Fruit fly (Drosophila melanogaster): ENCODE data around the gene skd.

Gene skd

DNA sequence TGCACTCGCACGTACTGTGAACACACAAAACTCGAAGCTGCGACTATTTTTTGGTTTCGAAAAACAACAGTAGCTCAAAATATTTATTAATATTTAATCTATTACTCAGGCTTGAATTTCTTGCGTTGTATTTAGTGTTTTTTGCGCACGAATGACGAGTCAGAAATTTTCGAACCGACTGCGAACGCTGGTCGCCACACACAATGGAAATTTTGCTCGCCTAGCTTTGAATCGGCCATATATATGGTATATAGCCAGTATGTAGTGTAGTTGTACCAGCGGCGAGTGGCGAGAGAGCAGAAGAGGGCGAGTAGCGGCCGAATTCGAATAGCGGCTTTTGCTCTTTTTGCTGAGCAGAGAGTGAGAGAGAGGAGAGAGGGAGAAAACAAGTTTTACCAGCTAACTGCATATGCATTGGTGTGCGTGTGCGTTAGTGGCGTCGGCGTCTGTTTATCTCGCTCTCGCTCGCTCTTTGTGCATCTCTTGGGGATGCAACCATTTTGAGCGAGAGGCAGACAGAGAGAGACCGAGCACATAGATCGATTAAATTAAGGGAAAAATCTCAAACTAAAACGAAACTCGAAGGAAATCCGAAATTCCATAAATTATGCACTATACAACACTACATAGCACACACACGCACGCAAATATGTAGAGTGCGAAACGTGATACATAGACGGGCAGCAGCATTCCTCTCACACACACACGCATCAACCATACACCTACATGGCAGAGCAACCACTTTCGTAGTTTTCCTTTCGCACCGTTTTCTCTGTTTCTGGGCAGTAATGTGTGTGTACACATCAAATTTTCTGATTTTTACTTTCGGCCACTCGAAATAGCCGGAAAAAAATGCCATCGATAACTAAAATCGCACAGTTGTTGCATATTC is 963 bp downstream of the skd start (continued):
- TF ChIP-seq CG14710 (tag; optimal IDR thresholded peaks at IDR 0.05), result no peak
- no peak for TF ChIP-seq luna (GFP tag; optimal IDR thresholded peaks at IDR 0.05)
- TF ChIP-seq CG12942 (GFP tag; optimal IDR thresholded peaks at IDR 0.05), result no peak
- peak; percentile 5 for TF ChIP-seq gfzf (GFP tag; optimal IDR thresholded peaks at IDR 0.05)
- peak; percentile 45; the same call in 1 of the 3 replicates for TF ChIP-seq HLH4C (GFP tag; IDR thresholded peaks at IDR 0.05; ENCODE audit: partially characterized antibody)
- no peak for TF ChIP-seq Ravus (GFP tag; IDR thresholded peaks at IDR 0.05)
- TF ChIP-seq CG42726 (GFP tag; IDR thresholded peaks at IDR 0.05; ENCODE audit: partially characterized antibody), result no peak
- TF ChIP-seq stc (GFP tag; IDR thresholded peaks at IDR 0.05), result no peak
- no peak for TF ChIP-seq CG8359 (GFP tag; optimal IDR thresholded peaks at IDR 0.05; ENCODE audit: borderline replicate concordance)
- no peak for TF ChIP-seq fd64A (GFP tag; optimal IDR thresholded peaks at IDR 0.05)
- no peak for TF ChIP-seq CG31441 (GFP tag; IDR thresholded peaks at IDR 0.05)
- TF ChIP-seq jumu (GFP tag; optimal IDR thresholded peaks at IDR 0.05), result no peak
- TF ChIP-seq Max (GFP tag; optimal IDR thresholded peaks at IDR 0.05), result peak; percentile 41
- no peak for TF ChIP-seq MESR4 (GFP tag; optimal IDR thresholded peaks at IDR 0.05)
- peak; percentile 57 for TF ChIP-seq crol (GFP tag; IDR thresholded peaks at IDR 0.05)
- no peak for TF ChIP-seq Fer1 (GFP tag; optimal IDR thresholded peaks at IDR 0.05)
- TF ChIP-seq HmgD (GFP tag; optimal IDR thresholded peaks at IDR 0.05), result peak; percentile 14
- no peak for TF ChIP-seq gcm2 (GFP tag; optimal IDR thresholded peaks at IDR 0.05)
- no peak for TF ChIP-seq CG6813 (GFP tag; optimal IDR thresholded peaks at IDR 0.05)
- TF ChIP-seq Dek (tag; optimal IDR thresholded peaks at IDR 0.05), result peak; percentile 16
- TF ChIP-seq CG2199 (GFP tag; IDR thresholded peaks at IDR 0.05), result no peak
- no peak for TF ChIP-seq CG12104 (GFP tag; optimal IDR thresholded peaks at IDR 0.05)
- no peak for TF ChIP-seq CG3065 (GFP tag; optimal IDR thresholded peaks at IDR 0.05)
- no peak for TF ChIP-seq CG9727 (GFP tag; optimal IDR thresholded peaks at IDR 0.05)
- TF ChIP-seq hbn (GFP tag; IDR thresholded peaks at IDR 0.05; ENCODE audit: partially characterized antibody), result 0 out of 2 replicates have a peak, but pooled peaks have one; percentile 46
- no peak for TF ChIP-seq CG15514 (GFP tag; optimal IDR thresholded peaks at IDR 0.05)
- peak; percentile 82 for TF ChIP-seq CG10267 (tag; optimal IDR thresholded peaks at IDR 0.05)
- no peak for TF ChIP-seq CG13775 (GFP tag; optimal IDR thresholded peaks at IDR 0.05)
- TF ChIP-seq onecut (GFP tag; IDR thresholded peaks at IDR 0.05), result peak; percentile 88
- TF ChIP-seq Med (GFP tag), result peak; percentile 43
- TF ChIP-seq rib (GFP tag; IDR thresholded peaks at IDR 0.05), result 0 out of 2 replicates have a peak, but pooled peaks have one; percentile 43
- no peak for TF ChIP-seq CG11247 (GFP tag; IDR thresholded peaks at IDR 0.05)
- TF ChIP-seq CG31365 (tag; optimal IDR thresholded peaks at IDR 0.05), result no peak
- 0 out of 2 replicates have a peak, but pooled peaks have one; percentile 27 for TF ChIP-seq CG8765 (GFP tag; IDR thresholded peaks at IDR 0.05)
- peak; percentile 44; the same call in 1 of the 2 replicates for TF ChIP-seq CG32767 (GFP tag; IDR thresholded peaks at IDR 0.05)
- TF ChIP-seq gcm (GFP tag; optimal IDR thresholded peaks at IDR 0.05), result no peak
- TF ChIP-seq CG1024 (GFP tag; IDR thresholded peaks at IDR 0.05), result no peak
- TF ChIP-seq H15 (GFP tag; IDR thresholded peaks at IDR 0.05), result no peak
- no peak for TF ChIP-seq CG12769 (tag; optimal IDR thresholded peaks at IDR 0.05)
- TF ChIP-seq CG9817 (tag; optimal IDR thresholded peaks at IDR 0.05), result no peak
- no peak for TF ChIP-seq CG1603 (tag; optimal IDR thresholded peaks at IDR 0.05)
- TF ChIP-seq CG2116 (GFP tag; optimal IDR thresholded peaks at IDR 0.05), result no peak
- TF ChIP-seq CG3847 (GFP tag; IDR thresholded peaks at IDR 0.05), result no peak
- no peak for TF ChIP-seq repo (GFP tag; optimal IDR thresholded peaks at IDR 0.05)
- TF ChIP-seq hth (optimal IDR thresholded peaks at IDR 0.05), result no peak
- peak; percentile 98 for TF ChIP-seq CG12155 (GFP tag; optimal IDR thresholded peaks at IDR 0.05)
- TF ChIP-seq psq (GFP tag; optimal IDR thresholded peaks at IDR 0.05), result peak; percentile 77
- no peak for TF ChIP-seq ham (GFP tag; IDR thresholded peaks at IDR 0.05)
- TF ChIP-seq Kr (GFP tag; optimal IDR thresholded peaks at IDR 0.05), result no peak
